Fruit fly (Drosophila melanogaster) whole organism, pupa: ENCODE results near the gene Syt14.

Source experiments
- CG10348 ChIP-seq: fragments of 200-800 bp; sonication (Bioruptor generic); IDR thresholded peaks from 2 replicates; pipeline ENCODE4 v1.3.6; 2022; ENCODE audit warnings: missing biosample characterization, missing genetic modification characterization
- CG12605 ChIP-seq: fragments of 200-800 bp; sonication (Bioruptor generic); IDR thresholded peaks from 2 replicates; pipeline ENCODE4 v1.3.6; 2022; ENCODE audit warnings: missing biosample characterization, missing genetic modification characterization
- CG13204 ChIP-seq: fragments of 200-800 bp; sonication (Bioruptor generic); optimal IDR thresholded peaks from 2 replicates; lab custom pipeline; 2018; ENCODE audit warnings: missing biosample characterization, mild to moderate bottlenecking, missing genetic modification characterization, moderate library complexity
- CG14655 ChIP-seq: fragments of 200-800 bp; sonication (Bioruptor generic); optimal IDR thresholded peaks from 3 replicates; lab custom pipeline; 2017; ENCODE audit warnings: mild to moderate bottlenecking, missing biosample characterization, missing genetic modification reagents, missing genetic modification characterization
- CG15710 ChIP-seq: fragments of 200-800 bp; sonication (Bioruptor generic); optimal IDR thresholded peaks from 2 replicates; lab custom pipeline; 2018; ENCODE audit warnings: missing biosample characterization, mild to moderate bottlenecking, missing genetic modification characterization, moderate library complexity
- CG17806 ChIP-seq: fragments of 200-800 bp; sonication (Bioruptor generic); optimal IDR thresholded peaks from 2 replicates; lab custom pipeline; 2018; ENCODE audit warnings: missing biosample characterization, mild to moderate bottlenecking, missing genetic modification characterization, moderate library complexity
- CG32121 ChIP-seq: fragments of 200-800 bp; sonication (Bioruptor generic); IDR thresholded peaks from 2 replicates; pipeline ENCODE4 v1.3.6; 2022; ENCODE audit warnings: missing biosample characterization, missing genetic modification characterization
- CG34367 ChIP-seq: fragments of 200-800 bp; sonication (Bioruptor generic); optimal IDR thresholded peaks from 2 replicates; lab custom pipeline; 2018; ENCODE audit warnings: missing biosample characterization, mild to moderate bottlenecking, missing genetic modification characterization
- CG4496 ChIP-seq: fragments of 200-800 bp; sonication (Bioruptor generic); IDR thresholded peaks from 3 replicates; pipeline ENCODE4 v1.3.6; 2022; ENCODE audit warnings: missing biosample characterization, missing genetic modification characterization
- CG8159 ChIP-seq: fragments of 200-800 bp; sonication (Bioruptor generic); optimal IDR thresholded peaks from 3 replicates; lab custom pipeline; 2018; ENCODE audit warnings: missing biosample characterization, mild to moderate bottlenecking, missing genetic modification characterization, moderate library complexity
- CG8301 ChIP-seq: fragments of 200-800 bp; sonication (Bioruptor generic); optimal IDR thresholded peaks from 2 replicates; lab custom pipeline; 2018; ENCODE audit warnings: missing biosample characterization, mild to moderate bottlenecking, missing genetic modification characterization
- CG9948 ChIP-seq: fragments of 200-800 bp; sonication (Bioruptor generic); optimal IDR thresholded peaks from 2 replicates; lab custom pipeline; 2018; ENCODE audit warnings: missing biosample characterization, mild to moderate bottlenecking, missing genetic modification characterization, moderate library complexity
- D1 ChIP-seq: fragments of 200-800 bp; sonication (Bioruptor generic); optimal IDR thresholded peaks from 2 replicates; lab custom pipeline; 2018; ENCODE audit warnings: missing biosample characterization, mild to moderate bottlenecking, missing genetic modification characterization, moderate library complexity
- EcR ChIP-seq: fragments of 200-800 bp; sonication (Bioruptor generic); optimal IDR thresholded peaks from 3 replicates; lab custom pipeline; 2019; ENCODE audit warnings: missing biosample characterization, missing genetic modification characterization, mild to moderate bottlenecking, moderate library complexity, missing genetic modification reagents
- Ets98B ChIP-seq: fragments of 200-800 bp; sonication (Bioruptor generic); IDR thresholded peaks from 2 replicates; pipeline ENCODE4 v1.3.6; 2022; ENCODE audit warnings: missing biosample characterization, missing genetic modification characterization
- Pif1A ChIP-seq: fragments of 200-800 bp; sonication (Bioruptor generic); optimal IDR thresholded peaks from 3 replicates; lab custom pipeline; 2016; ENCODE audit warnings: missing biosample characterization, missing genetic modification characterization
- Pif1B ChIP-seq: fragments of 200-800 bp; sonication (Bioruptor generic); optimal IDR thresholded peaks from 3 replicates; lab custom pipeline; 2016; ENCODE audit warnings: missing biosample characterization, missing genetic modification characterization
- Snoo ChIP-seq: fragments of 200-800 bp; sonication (Bioruptor generic); optimal IDR thresholded peaks from 3 replicates; lab custom pipeline; 2017; ENCODE audit warnings: missing biosample characterization, mild to moderate bottlenecking, missing genetic modification characterization, inconsistent platforms
- fd96Ca ChIP-seq: fragments of 200-800 bp; sonication (Bioruptor generic); IDR thresholded peaks from 3 replicates; pipeline ENCODE4 v1.3.6; 2022; ENCODE audit warnings: missing biosample characterization, missing genetic modification characterization
- gl ChIP-seq: fragments of 200-800 bp; sonication (Bioruptor generic); optimal IDR thresholded peaks from 2 replicates; lab custom pipeline; 2018; ENCODE audit warnings: missing biosample characterization, mild to moderate bottlenecking, missing genetic modification characterization
- rn ChIP-seq: fragments of 200-800 bp; sonication (Bioruptor generic); IDR thresholded peaks from 2 replicates; pipeline ENCODE4 v1.3.6; 2022; ENCODE audit warnings: missing biosample characterization, missing genetic modification characterization

Syt14 gene

dm6 chr3R:4348197-4348814, 29.4 kb upstream of the Syt14 start:
- no peak for TF ChIP-seq Ets98B (GFP tag; lab: Robert Waterston, UW)
- no peak for TF ChIP-seq CG8301 (tag; lab: Kevin White, UChicago)
- TF ChIP-seq CG8159 (tag; lab: Kevin White, UChicago) = no peak

DNA sequence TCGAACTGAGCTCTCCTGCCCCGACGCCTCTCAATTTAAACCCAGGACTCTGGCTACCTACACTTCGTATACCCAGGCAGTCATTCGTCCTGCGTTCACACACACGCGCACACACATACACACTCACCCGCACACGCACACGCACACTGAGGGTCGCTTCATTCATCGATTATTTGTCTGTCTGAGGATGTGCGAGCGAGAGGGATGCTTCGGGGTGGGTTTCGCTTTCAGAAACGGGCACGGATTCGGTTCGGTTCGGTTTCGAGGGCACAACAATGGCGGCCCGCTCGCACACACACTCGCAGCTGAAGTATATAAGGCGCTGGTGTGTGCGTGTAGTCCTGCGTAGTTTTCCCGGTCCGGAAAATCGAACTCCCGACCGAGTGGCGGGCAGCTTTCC, 27.8 kb upstream of the Syt14 start, which contains the start of gene hkb:
hkb (minus strand) TSS at position 11 of the 400 bp plus-strand sequence.
- TF ChIP-seq CG8301 (tag; lab: Kevin White, UChicago) = no peak
- no peak for TF ChIP-seq D1 (tag; lab: Kevin White, UChicago)
- TF ChIP-seq Ets98B (GFP tag; lab: Robert Waterston, UW) = no peak
- TF ChIP-seq CG9948 = no peak
- no peak for TF ChIP-seq EcR (GFP tag; lab: Kevin White, UChicago)
- TF ChIP-seq CG14655 (GFP tag; lab: Kevin White, UChicago) = no peak
- no peak for TF ChIP-seq fd96Ca
- TF ChIP-seq CG13204 = no peak

DNA sequence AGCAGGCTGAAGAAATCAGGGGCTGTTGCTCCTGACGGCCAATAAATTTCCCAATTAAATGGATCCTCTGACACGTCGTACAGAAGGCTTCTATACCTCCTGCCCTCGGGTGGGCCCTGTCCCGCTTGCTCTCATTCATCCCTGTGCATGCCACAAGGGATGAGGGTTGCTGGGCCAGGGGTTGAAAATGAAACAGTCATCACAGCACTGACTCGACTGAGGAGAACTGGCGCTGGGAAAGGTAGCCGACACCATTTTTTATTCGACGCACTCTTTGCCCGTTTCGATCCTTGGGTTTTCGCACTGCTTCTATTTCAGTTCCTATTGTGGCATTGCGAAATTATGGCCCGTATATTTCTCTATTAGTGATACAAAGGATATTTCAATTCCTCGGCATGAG, 22.3 kb upstream of the Syt14 start:
- TF ChIP-seq CG17806 (tag; lab: Kevin White, UChicago) = no peak
- TF ChIP-seq CG8301 (tag; lab: Kevin White, UChicago) = no peak
- TF ChIP-seq CG10348 (GFP tag; lab: Robert Waterston, UW) = no peak
- TF ChIP-seq CG32121 (GFP tag; lab: Robert Waterston, UW) = no peak
- no peak for TF ChIP-seq CG15710
- no peak for TF ChIP-seq CG14655 (GFP tag; lab: Kevin White, UChicago)
- no peak for TF ChIP-seq EcR (GFP tag; lab: Kevin White, UChicago)
- TF ChIP-seq Ets98B (GFP tag; lab: Robert Waterston, UW) = no peak
- no peak for TF ChIP-seq CG4496 (GFP tag; lab: Robert Waterston, UW)
- no peak for TF ChIP-seq Snoo
- TF ChIP-seq CG8159 (tag; lab: Kevin White, UChicago) = no peak
- no peak for TF ChIP-seq Pif1B (GFP tag; lab: Kevin White, UChicago)
- no peak for TF ChIP-seq CG13204
- TF ChIP-seq gl = no peak
- TF ChIP-seq CG12605 (GFP tag; lab: Robert Waterston, UW) = no peak
- TF ChIP-seq Pif1A (GFP tag; lab: Kevin White, UChicago) = no peak

- TF ChIP-seq CG4496 (GFP tag; lab: Robert Waterston, UW) (no peak), CG12605 (GFP tag; lab: Robert Waterston, UW) (no peak), rn (GFP tag; lab: Robert Waterston, UW) (no peak), CG10348 (GFP tag; lab: Robert Waterston, UW) (no peak), EcR (GFP tag; lab: Kevin White, UChicago) (no peak), CG8159 (tag; lab: Kevin White, UChicago) (no peak), Snoo (no peak), CG9948 (no peak), Pif1A (GFP tag; lab: Kevin White, UChicago) (no peak), CG14655 (GFP tag; lab: Kevin White, UChicago) (no peak), D1 (tag; lab: Kevin White, UChicago) (no peak), Ets98B (GFP tag; lab: Robert Waterston, UW) (no peak), CG15710 (no peak), Pif1B (GFP tag; lab: Kevin White, UChicago) (no peak), CG13204 (no peak), CG32121 (GFP tag; lab: Robert Waterston, UW) (no peak), CG17806 (tag; lab: Kevin White, UChicago) (no peak), CG8301 (tag; lab: Kevin White, UChicago) (no peak), CG34367 (tag; lab: Kevin White, UChicago) (no peak), gl (no peak)
Observed at dm6 chr3R:4340174-4340573, 21.3 kb upstream of the Syt14 start.

dm6 chr3R:4337580-4337979, 18.7 kb upstream of the Syt14 start, which contains the start of the genes Skp2 and CG1103:
Gene Skp2, minus strand, starts transcription at chr3R:4337674.
Gene CG1103, plus strand, starts transcription at chr3R:4337755.
- no peak for TF ChIP-seq CG4496 (GFP tag; lab: Robert Waterston, UW)
- TF ChIP-seq Pif1B (GFP tag; lab: Kevin White, UChicago) = no peak
- TF ChIP-seq D1 (tag; lab: Kevin White, UChicago) = no peak
- TF ChIP-seq CG32121 (GFP tag; lab: Robert Waterston, UW) = no peak
- peak; percentile 3 for TF ChIP-seq Snoo
- TF ChIP-seq CG17806 (tag; lab: Kevin White, UChicago) = no peak
- TF ChIP-seq gl = no peak
- no peak for TF ChIP-seq CG8159 (tag; lab: Kevin White, UChicago)
- TF ChIP-seq EcR (GFP tag; lab: Kevin White, UChicago) = peak; percentile 55

DNA sequence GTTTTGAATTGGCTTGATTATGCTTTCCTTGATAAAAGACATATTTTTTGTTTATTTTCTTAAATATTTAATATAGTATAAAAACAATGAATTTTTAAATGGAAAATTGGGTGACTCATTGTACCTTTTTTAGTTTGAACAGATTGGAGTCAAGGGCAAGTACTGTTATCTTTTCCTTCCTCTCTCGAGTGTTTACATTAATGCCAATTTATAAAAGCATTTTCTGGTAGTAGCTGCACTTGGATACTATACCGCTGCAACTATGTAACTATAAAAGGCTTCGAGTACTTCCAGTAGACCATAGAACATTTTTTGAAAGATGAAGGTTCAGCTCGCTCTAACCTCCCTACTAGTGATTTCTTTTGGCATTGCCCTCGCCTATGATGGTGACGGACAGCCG, 15.9 kb upstream of the Syt14 start, which contains the start of gene CG14645:
CG14645 (plus strand) TSS at position 301 of the 400 bp plus-strand sequence.
- no peak for TF ChIP-seq CG13204
- TF ChIP-seq fd96Ca = no peak
- TF ChIP-seq CG4496 (GFP tag; lab: Robert Waterston, UW) = no peak
- TF ChIP-seq Snoo = no peak

dm6 chr3R:4333964-4334363, 15.1 kb upstream of the Syt14 start, which contains the start of gene CG9776:
Gene CG9776, minus strand, starts transcription at chr3R:4334071.
- TF ChIP-seq CG4496 (GFP tag; lab: Robert Waterston, UW) (peak; percentile 65), D1 (tag; lab: Kevin White, UChicago) (no peak), CG17806 (tag; lab: Kevin White, UChicago) (no peak), CG32121 (GFP tag; lab: Robert Waterston, UW) (peak; percentile 42), CG34367 (tag; lab: Kevin White, UChicago) (peak; percentile 13), Snoo (peak; percentile 50), CG15710 (no peak), Pif1A (GFP tag; lab: Kevin White, UChicago) (no peak)
